Worm (Caenorhabditis elegans) whole organism, L4 larva: Measurements from ENCODE around the gene R04F11.2.

Experiments
- D1046.2 ChIP-seq: fragments of 200-800 bp; sonication (Bioruptor generic); IDR thresholded peaks from 2 replicates; pipeline ENCODE4 v1.3.6; 2022; ENCODE audit warnings: missing genetic modification characterization, missing compliant biosample characterization
- T20F7.1 ChIP-seq: fragments of 200-800 bp; sonication (Bioruptor generic); optimal IDR thresholded peaks from 2 replicates; lab custom pipeline; 2018; ENCODE audit warnings: mild to moderate bottlenecking, missing genetic modification characterization, missing compliant biosample characterization
- ceh-44 ChIP-seq: fragments of 200-800 bp; sonication (Bioruptor generic); IDR thresholded peaks from 2 replicates; pipeline ENCODE4 v1.3.6; 2022; ENCODE audit warnings: missing genetic modification reagents, missing genetic modification characterization, missing compliant biosample characterization
- daf-8 ChIP-seq: fragments of 200-800 bp; sonication (Bioruptor generic); IDR thresholded peaks from 2 replicates; pipeline ENCODE4 v1.3.6; 2022; ENCODE audit warnings: missing genetic modification characterization, missing compliant biosample characterization
- lin-13 ChIP-seq: fragments of 150-350 bp; optimal IDR thresholded peaks from 2 replicates; lab custom pipeline; 2014; ENCODE audit warnings: missing biosample characterization, missing genetic modification reagents, missing genetic modification characterization
- lir-3 ChIP-seq: sonication (generic microtip); optimal IDR thresholded peaks from 2 replicates; lab custom pipeline; 2016; ENCODE audit warnings: mild to moderate bottlenecking, missing genetic modification characterization, missing compliant biosample characterization
- saeg-2 ChIP-seq: fragments of 200-800 bp; sonication (Bioruptor generic); IDR thresholded peaks from 2 replicates; pipeline ENCODE4 v1.3.6; 2022; ENCODE audit warnings: missing genetic modification reagents, missing genetic modification characterization, missing compliant biosample characterization
- set-16 ChIP-seq: fragments of 200-800 bp; sonication (Bioruptor generic); IDR thresholded peaks from 2 replicates; pipeline ENCODE4 v1.3.6; 2022; ENCODE audit warnings: missing genetic modification reagents, missing genetic modification characterization, missing compliant biosample characterization

Gene R04F11.2

DNA sequence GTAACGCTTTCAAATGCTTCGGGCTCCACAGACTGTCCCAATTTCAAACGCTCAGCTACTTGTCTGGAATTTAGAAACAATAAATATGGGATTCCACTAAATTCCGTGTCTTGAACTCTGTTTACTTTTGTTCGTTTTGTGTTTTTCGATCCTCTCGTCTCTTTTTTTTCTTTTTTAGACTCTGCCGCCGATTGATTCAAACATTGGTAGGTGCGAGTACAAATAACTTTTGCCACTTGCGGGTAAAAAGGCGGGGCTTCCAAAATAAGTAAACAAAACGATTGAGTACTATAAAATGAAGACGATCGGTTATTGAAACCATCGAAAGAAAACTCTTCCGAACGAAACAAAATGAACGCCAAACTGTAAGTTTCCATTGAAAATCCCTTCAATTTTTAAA is 46.9 kb downstream of the R04F11.2 start, which contains the start of gene fipr-2:
fipr-2 (plus strand) TSS at position 245 of the 400 bp plus-strand sequence.
- no peak for TF ChIP-seq daf-8 (GFP tag; lab: Robert Waterston, UW)
- TF ChIP-seq T20F7.1, result no peak
- TF ChIP-seq lir-3 (tag; lab: Kevin White, UChicago), result no peak
- TF ChIP-seq, all 104 proteins: peak for 0

DNA sequence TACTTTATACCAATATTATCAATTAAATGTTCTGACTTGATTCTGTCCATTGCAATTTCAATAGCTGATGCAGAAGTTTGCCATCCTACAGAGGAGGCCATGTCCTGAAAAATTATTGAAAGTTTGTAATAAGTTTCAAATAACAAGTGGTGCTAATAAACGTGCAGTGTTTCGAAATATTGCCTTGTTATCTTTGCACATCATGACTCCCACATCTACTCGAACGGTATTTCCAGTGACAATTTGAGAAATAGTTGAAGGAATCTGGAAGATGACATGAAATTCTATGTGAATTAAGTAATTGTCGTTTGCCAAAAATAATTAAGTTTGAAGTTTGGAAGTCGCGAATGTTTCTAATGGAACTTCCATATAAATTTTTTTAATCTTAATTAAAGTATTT is 51.3 kb downstream of the R04F11.2 start, which contains the start of gene gcy-13:
gcy-13 (minus strand) TSS at position 101 of the 400 bp plus-strand sequence.
- TF ChIP-seq lir-3 (tag; lab: Kevin White, UChicago), result no peak
- TF ChIP-seq ceh-44 (GFP tag; lab: Robert Waterston, UW), result no peak
- no peak for TF ChIP-seq D1046.2 (GFP tag; lab: Robert Waterston, UW)
- no peak for TF ChIP-seq saeg-2 (GFP tag; lab: Robert Waterston, UW)
- no peak for TF ChIP-seq lin-13 (GFP tag; lab: Kevin White, UChicago)
- no peak for TF ChIP-seq set-16 (GFP tag; lab: Robert Waterston, UW)
